Worm (Caenorhabditis elegans) whole organism, early embryonic: ENCODE data around the gene T24A6.16.
"Not testable (repeated sequence)": the region's sequence is repeated elsewhere in the genome, so short reads cannot be mapped to it uniquely, and the experiment has no call there.

Experiments used
- B0310.2 ChIP-seq: sonication (generic microtip); optimal IDR thresholded peaks from 2 replicates; lab custom pipeline; 2016; ENCODE audit warnings: mild to moderate bottlenecking, missing genetic modification characterization, missing compliant biosample characterization
- F13C5.2 ChIP-seq: sonication (generic microtip); optimal IDR thresholded peaks from 2 replicates; lab custom pipeline; 2017; ENCODE audit warnings: mild to moderate bottlenecking, missing genetic modification characterization, inconsistent platforms, missing compliant biosample characterization
- aly-1 ChIP-seq: sonication (generic microtip); optimal IDR thresholded peaks from 2 replicates; lab custom pipeline; 2016; ENCODE audit warnings: missing genetic modification characterization, missing compliant biosample characterization
- ama-1 ChIP-seq: fragments of 150-350 bp; optimal IDR thresholded peaks from 2 replicates; lab custom pipeline; 2014
- ceh-36 ChIP-seq: sonication (generic microtip); optimal IDR thresholded peaks from 2 replicates; lab custom pipeline; 2016; ENCODE audit warnings: missing genetic modification characterization, inconsistent platforms, missing compliant biosample characterization
- ets-7 ChIP-seq: sonication (generic microtip); optimal IDR thresholded peaks from 2 replicates; lab custom pipeline; 2016; ENCODE audit warnings: missing genotype, missing genetic modification characterization, missing compliant biosample characterization
- flt-1 ChIP-seq: fragments of 200-800 bp; sonication (Bioruptor generic); IDR thresholded peaks from 2 replicates; pipeline ENCODE4 v1.3.6; 2022; ENCODE audit warnings: missing genetic modification characterization, missing compliant biosample characterization
- hmbx-1 ChIP-seq: sonication (generic microtip); optimal IDR thresholded peaks from 2 replicates; lab custom pipeline; 2016; ENCODE audit warnings: mild to moderate bottlenecking, missing genetic modification characterization, missing compliant biosample characterization
- hmg-4 ChIP-seq: fragments of 200-800 bp; sonication (Bioruptor generic); optimal IDR thresholded peaks from 2 replicates; lab custom pipeline; 2018; ENCODE audit warnings: mild to moderate bottlenecking, missing genetic modification characterization, missing compliant biosample characterization
- hnd-1 ChIP-seq: sonication (generic microtip); optimal IDR thresholded peaks from 2 replicates; lab custom pipeline; 2016; ENCODE audit warnings: missing genetic modification characterization, missing compliant biosample characterization
- pes-1 ChIP-seq: fragments of 200-800 bp; sonication (Bioruptor generic); IDR thresholded peaks from 2 replicates; pipeline ENCODE4 v1.3.6; 2022; ENCODE audit warnings: missing genetic modification reagents, missing genetic modification characterization, missing compliant biosample characterization
- tbx-37 ChIP-seq: fragments of 200-800 bp; sonication (Bioruptor generic); conservative IDR thresholded peaks from 2 replicates; pipeline ENCODE4 v1.3.6; 2022; ENCODE audit warnings: missing genetic modification reagents, missing genetic modification characterization, missing compliant biosample characterization
- tra-4 ChIP-seq: sonication (generic microtip); optimal IDR thresholded peaks from 2 replicates; lab custom pipeline; 2017; ENCODE audit warnings: missing genetic modification characterization, missing compliant biosample characterization

ce11 chrV:3558744-3559143, 4.0 kb downstream of the T24A6.16 start, which contains the start of gene T24A6.1:
- not testable (repeated sequence) for TF ChIP-seq flt-1; ama-1 (lab: Kevin White, UChicago); tbx-37; B0310.2; hmbx-1 (tag; lab: Kevin White, UChicago); pes-1 (GFP tag; lab: Robert Waterston, UW); ets-7 (tag; lab: Kevin White, UChicago); F13C5.2 (tag; lab: Kevin White, UChicago); aly-1 (tag; lab: Kevin White, UChicago); hmg-4 (GFP tag; lab: Kevin White, UChicago); ceh-36 (tag; lab: Kevin White, UChicago); tra-4 (tag; lab: Kevin White, UChicago); hnd-1 (tag; lab: Kevin White, UChicago)
